Worm (Caenorhabditis elegans) whole organism, L3 larva: Measurements from ENCODE around the gene F59A1.11.

Experiments used
- R02D3.7 ChIP-seq: fragments of 150-350 bp; optimal IDR thresholded peaks from 2 replicates; lab custom pipeline; 2014; ENCODE audit warnings: missing biosample characterization, missing genetic modification characterization
- aly-2 ChIP-seq: fragments of 150-350 bp; optimal IDR thresholded peaks from 2 replicates; lab custom pipeline; 2014; ENCODE audit warnings: missing biosample characterization, missing genetic modification characterization
- ama-1 ChIP-seq: fragments of 150-350 bp; optimal IDR thresholded peaks from 2 replicates; lab custom pipeline; 2018
- ceh-82 ChIP-seq: fragments of 150-350 bp; optimal IDR thresholded peaks from 2 replicates; lab custom pipeline; 2014; ENCODE audit warnings: missing biosample characterization, missing genetic modification characterization
- ceh-9 ChIP-seq: sonication (generic microtip); optimal IDR thresholded peaks from 2 replicates; lab custom pipeline; 2018; ENCODE audit warnings: missing biosample characterization, missing genetic modification characterization
- daf-12 ChIP-seq: fragments of 150-350 bp; optimal IDR thresholded peaks from 2 replicates; lab custom pipeline; 2014; ENCODE audit warnings: missing biosample characterization, missing genetic modification reagents, missing genetic modification characterization
- egl-27 ChIP-seq: sonication (generic microtip); optimal IDR thresholded peaks from 4 replicates; lab custom pipeline; 2017; ENCODE audit warnings: missing biosample characterization, missing genetic modification reagents, missing genetic modification characterization
- egl-5 ChIP-seq: fragments of 150-350 bp; optimal IDR thresholded peaks from 2 replicates; lab custom pipeline; 2017; ENCODE audit warnings: missing biosample characterization, missing genetic modification reagents, missing genetic modification characterization, inconsistent platforms
- elt-1 ChIP-seq: fragments of 150-350 bp; optimal IDR thresholded peaks from 2 replicates; lab custom pipeline; 2014; ENCODE audit warnings: missing biosample characterization, missing genetic modification characterization
- elt-2 ChIP-seq: sonication (generic microtip); optimal IDR thresholded peaks from 2 replicates; lab custom pipeline; 2016; ENCODE audit warnings: missing genetic modification reagents, mild to moderate bottlenecking, missing genetic modification characterization, missing compliant biosample characterization
- elt-3 ChIP-seq, 3 experiments: fragments of 150-350 bp in 1 of 3; sonication (generic microtip) in 2 of 3; optimal IDR thresholded peaks; 2 replicates in 2 of 3; 4 replicates in 1 of 3; lab custom pipeline; 2014 to 2017; ENCODE audit warnings: missing biosample characterization in 3 of 3, missing genetic modification characterization in 3 of 3
- fkh-2 ChIP-seq: fragments of 150-350 bp; optimal IDR thresholded peaks from 2 replicates; lab custom pipeline; 2014; ENCODE audit warnings: missing biosample characterization, missing genetic modification reagents, missing genetic modification characterization
- fos-1 ChIP-seq: fragments of 150-350 bp; optimal IDR thresholded peaks from 2 replicates; lab custom pipeline; 2014; ENCODE audit warnings: missing biosample characterization, missing genetic modification characterization
- lin-15B ChIP-seq: fragments of 150-350 bp; optimal IDR thresholded peaks from 2 replicates; lab custom pipeline; 2014; ENCODE audit warnings: missing biosample characterization, missing genetic modification characterization
- lin-39 ChIP-seq: fragments of 150-350 bp; optimal IDR thresholded peaks from 2 replicates; lab custom pipeline; 2018; ENCODE audit warnings: missing biosample characterization, missing genetic modification reagents, missing genetic modification characterization
- mdl-1 ChIP-seq: fragments of 150-350 bp; optimal IDR thresholded peaks from 2 replicates; lab custom pipeline; 2014; ENCODE audit warnings: missing biosample characterization, missing genetic modification characterization
- mml-1 ChIP-seq: fragments of 150-350 bp; sonication (generic microtip); optimal IDR thresholded peaks from 3 replicates; lab custom pipeline; 2014; ENCODE audit warnings: missing biosample characterization, missing genetic modification characterization
- nfya-1 ChIP-seq: sonication (generic microtip); optimal IDR thresholded peaks from 2 replicates; lab custom pipeline; 2017; ENCODE audit warnings: missing genetic modification characterization, mild to moderate bottlenecking, missing compliant biosample characterization, antibody characterized with exemption, moderate library complexity; ENCODE audit not compliant: insufficient read depth
- nhr-11 ChIP-seq: fragments of 150-350 bp; optimal IDR thresholded peaks from 2 replicates; lab custom pipeline; 2014; ENCODE audit warnings: missing biosample characterization, missing genetic modification characterization
- nhr-23 ChIP-seq: fragments of 150-350 bp; optimal IDR thresholded peaks from 2 replicates; lab custom pipeline; 2014; ENCODE audit warnings: missing biosample characterization, missing genetic modification reagents, missing genetic modification characterization
- nhr-237 ChIP-seq: fragments of 150-350 bp; optimal IDR thresholded peaks from 2 replicates; lab custom pipeline; 2014; ENCODE audit warnings: missing biosample characterization, missing genetic modification characterization
- nhr-28 ChIP-seq: fragments of 150-350 bp; optimal IDR thresholded peaks from 2 replicates; lab custom pipeline; 2014; ENCODE audit warnings: missing biosample characterization, missing genetic modification characterization
- nhr-43 ChIP-seq: sonication (generic microtip); optimal IDR thresholded peaks from 2 replicates; lab custom pipeline; 2016; ENCODE audit warnings: mild to moderate bottlenecking, missing genetic modification characterization, missing compliant biosample characterization; ENCODE audit not compliant: poor library complexity, severe bottlenecking
- nhr-67 ChIP-seq: fragments of 150-350 bp; optimal IDR thresholded peaks from 2 replicates; lab custom pipeline; 2014; ENCODE audit warnings: missing biosample characterization, missing genetic modification characterization
- nhr-76 ChIP-seq: fragments of 150-350 bp; sonication (generic microtip); optimal IDR thresholded peaks from 5 replicates; lab custom pipeline; 2014; ENCODE audit warnings: missing biosample characterization, missing genetic modification characterization
- nhr-77 ChIP-seq: fragments of 150-350 bp; optimal IDR thresholded peaks from 2 replicates; lab custom pipeline; 2014; ENCODE audit warnings: missing biosample characterization, missing genetic modification characterization
- pqm-1 ChIP-seq: fragments of 150-350 bp; optimal IDR thresholded peaks from 2 replicates; lab custom pipeline; 2017; ENCODE audit warnings: missing biosample characterization, missing genetic modification characterization, inconsistent platforms
- sea-2 ChIP-seq: fragments of 150-350 bp; sonication (generic microtip); optimal IDR thresholded peaks from 4 replicates; lab custom pipeline; 2014; ENCODE audit warnings: missing biosample characterization, missing genetic modification reagents, missing genetic modification characterization
- skn-1 ChIP-seq: fragments of 150-350 bp; optimal IDR thresholded peaks from 2 replicates; lab custom pipeline; 2014; ENCODE audit warnings: missing biosample characterization, missing genetic modification characterization
- snpc-4 ChIP-seq: fragments of 150-350 bp; optimal IDR thresholded peaks from 2 replicates; lab custom pipeline; 2014; ENCODE audit warnings: missing biosample characterization, missing genetic modification characterization
- tbx-2 ChIP-seq: sonication (generic microtip); optimal IDR thresholded peaks from 2 replicates; lab custom pipeline; 2016; ENCODE audit warnings: mild to moderate bottlenecking, missing genetic modification characterization, missing compliant biosample characterization
- unc-39 ChIP-seq: sonication (generic microtip); optimal IDR thresholded peaks from 4 replicates; lab custom pipeline; 2017; ENCODE audit warnings: missing biosample characterization, missing genetic modification characterization
- unc-62 ChIP-seq: fragments of 150-350 bp; sonication (generic microtip); optimal IDR thresholded peaks from 4 replicates; lab custom pipeline; 2014; ENCODE audit warnings: missing biosample characterization, missing genetic modification reagents, missing genetic modification characterization
- zag-1 ChIP-seq: fragments of 150-350 bp; optimal IDR thresholded peaks from 2 replicates; lab custom pipeline; 2014; ENCODE audit warnings: missing biosample characterization, missing genetic modification characterization
- ztf-11 ChIP-seq: fragments of 150-350 bp; optimal IDR thresholded peaks from 2 replicates; lab custom pipeline; 2014; ENCODE audit warnings: missing biosample characterization, missing genetic modification characterization
- ztf-4 ChIP-seq: fragments of 150-350 bp; optimal IDR thresholded peaks from 2 replicates; lab custom pipeline; 2014; ENCODE audit warnings: missing biosample characterization, missing genetic modification characterization

Gene F59A1.11

ce11 chrV:17683290-17683689, 17.5 kb upstream of the F59A1.11 start:
- TF ChIP-seq mml-1 = no peak
- TF ChIP-seq nhr-67 (tag; lab: Kevin White, UChicago) = no peak
- TF ChIP-seq tbx-2 (tag; lab: Kevin White, UChicago) = no peak
- no peak for TF ChIP-seq ztf-4

ce11 chrV:17676553-17676952, 10.7 kb upstream of the F59A1.11 start, which contains the start of gene str-92:
TSS of gene str-92 (minus strand) at chrV:17676653.
- TF ChIP-seq unc-62 (GFP tag; lab: Kevin White, UChicago) (no peak), ceh-82 (tag; lab: Kevin White, UChicago) (no peak), nhr-77 (tag; lab: Kevin White, UChicago) (no peak), nhr-28 (tag; lab: Kevin White, UChicago) (no peak), elt-3 (tag; optimal IDR thresholded peaks at IDR 0.05; lab: Kevin White, UChicago) (no peak), egl-27 (tag; lab: Kevin White, UChicago) (no peak), unc-39 (no peak), nfya-1 (tag; lab: Kevin White, UChicago) (no peak), ceh-9 (tag; lab: Kevin White, UChicago) (no peak), R02D3.7 (tag; lab: Kevin White, UChicago) (no peak), pqm-1 (no peak), nhr-11 (tag; lab: Kevin White, UChicago) (no peak), snpc-4 (tag; lab: Kevin White, UChicago) (no peak), skn-1 (tag; lab: Kevin White, UChicago) (no peak), mdl-1 (tag; lab: Kevin White, UChicago) (no peak), fkh-2 (tag; lab: Kevin White, UChicago) (no peak), mml-1 (no peak), fos-1 (tag; lab: Kevin White, UChicago) (no peak), lin-15B (no peak)

ce11 chrV:17673343-17673742, 7.5 kb upstream of the F59A1.11 start, which contains the start of gene str-93:
TSS of gene str-93 (minus strand) at chrV:17673443.
- TF ChIP-seq nhr-76 (tag; lab: Kevin White, UChicago) = no peak
- no peak for TF ChIP-seq unc-62 (GFP tag; lab: Kevin White, UChicago)
- no peak for TF ChIP-seq snpc-4 (tag; lab: Kevin White, UChicago)
- no peak for TF ChIP-seq nhr-43 (tag; lab: Kevin White, UChicago)
- TF ChIP-seq daf-12 (tag; lab: Kevin White, UChicago) = no peak
- TF ChIP-seq ama-1 (lab: Kevin White, UChicago) = no peak
- TF ChIP-seq unc-39 = no peak
- no peak for TF ChIP-seq ztf-11 (tag; lab: Kevin White, UChicago)
- TF ChIP-seq nhr-11 (tag; lab: Kevin White, UChicago) = no peak
- TF ChIP-seq nhr-23 (tag; lab: Kevin White, UChicago) = no peak
- TF ChIP-seq nhr-28 (tag; lab: Kevin White, UChicago) = no peak
- no peak for TF ChIP-seq zag-1 (tag; lab: Kevin White, UChicago)
- no peak for TF ChIP-seq ceh-9 (tag; lab: Kevin White, UChicago)
- TF ChIP-seq pqm-1 = no peak

ce11 chrV:17668531-17668930, 2.7 kb upstream of the F59A1.11 start, which contains the start of gene str-89:
TSS of gene str-89 (plus strand) at chrV:17668831.
- TF ChIP-seq unc-62 (GFP tag; lab: Kevin White, UChicago) (no peak), sea-2 (GFP tag; lab: Kevin White, UChicago) (no peak), elt-3 (tag; optimal IDR thresholded peaks at IDR 0.05; lab: Kevin White, UChicago) (no peak), nhr-237 (tag; lab: Kevin White, UChicago) (no peak), lin-39 (tag; lab: Kevin White, UChicago) (no peak), daf-12 (tag; lab: Kevin White, UChicago) (no peak), elt-2 (tag; lab: Kevin White, UChicago) (no peak), ztf-4 (no peak), snpc-4 (tag; lab: Kevin White, UChicago) (no peak), nhr-67 (tag; lab: Kevin White, UChicago) (no peak), elt-1 (tag; lab: Kevin White, UChicago) (no peak), nhr-77 (tag; lab: Kevin White, UChicago) (no peak), egl-5 (tag; lab: Kevin White, UChicago) (no peak), egl-27 (tag; lab: Kevin White, UChicago) (no peak), ceh-9 (tag; lab: Kevin White, UChicago) (no peak), aly-2 (tag; lab: Kevin White, UChicago) (no peak)
